Fruit fly (Drosophila melanogaster): ENCODE data around the gene CG13775.

CG13775 gene

DNA sequence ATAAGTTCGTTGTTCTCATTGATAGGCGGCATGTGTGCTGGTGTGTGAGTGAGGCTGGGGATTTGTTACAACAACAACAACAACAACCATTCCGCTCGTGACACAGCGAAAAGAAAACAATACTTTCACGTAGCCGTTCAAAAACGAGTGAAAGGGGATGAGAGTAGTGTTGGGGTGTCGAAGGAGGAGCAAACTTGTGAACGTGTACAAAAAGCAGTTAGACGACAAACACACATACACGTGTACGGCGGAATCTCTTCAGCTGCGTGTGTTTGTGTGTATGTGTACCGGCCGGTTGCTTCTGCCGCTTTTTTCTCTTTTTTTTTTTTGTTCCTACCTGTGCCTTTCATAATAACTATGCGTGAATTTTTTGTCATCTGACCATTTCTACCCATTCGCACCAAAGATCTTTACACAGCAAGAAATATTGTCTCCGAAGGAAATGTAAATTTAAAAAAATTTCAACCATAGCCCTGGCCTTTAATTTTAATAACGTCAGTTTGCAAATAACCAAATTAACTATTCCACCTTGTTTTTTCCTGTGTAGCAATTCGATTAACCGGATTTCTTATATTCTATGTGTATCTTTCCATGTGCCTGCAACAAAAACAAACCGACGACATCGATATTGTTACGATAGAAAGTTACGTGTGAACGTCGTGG lies 34.5 kb downstream of the CG13775 start:
- TF ChIP-seq pad (GFP tag; optimal IDR thresholded peaks at IDR 0.05), result peak; percentile 53
- TF ChIP-seq Mnt (GFP tag; optimal IDR thresholded peaks at IDR 0.05), result peak; percentile 47
- no peak for TF ChIP-seq CG12768 (GFP tag; optimal IDR thresholded peaks at IDR 0.05)
- no peak for TF ChIP-seq CG11617 (GFP tag; optimal IDR thresholded peaks at IDR 0.05)
- no peak for TF ChIP-seq CG1620 (GFP tag; optimal IDR thresholded peaks at IDR 0.05)
- TF ChIP-seq tj (GFP tag; optimal IDR thresholded peaks at IDR 0.05), result no peak
- peak; percentile 84 for TF ChIP-seq cic (GFP tag; optimal IDR thresholded peaks at IDR 0.05)
- TF ChIP-seq Crg-1 (GFP tag; optimal IDR thresholded peaks at IDR 0.05), result no peak
- TF ChIP-seq cnc (optimal IDR thresholded peaks at IDR 0.05), result peak; percentile 75 to 85
- peak; percentile 7 for TF ChIP-seq CG7101 (tag; optimal IDR thresholded peaks at IDR 0.05)

DNA sequence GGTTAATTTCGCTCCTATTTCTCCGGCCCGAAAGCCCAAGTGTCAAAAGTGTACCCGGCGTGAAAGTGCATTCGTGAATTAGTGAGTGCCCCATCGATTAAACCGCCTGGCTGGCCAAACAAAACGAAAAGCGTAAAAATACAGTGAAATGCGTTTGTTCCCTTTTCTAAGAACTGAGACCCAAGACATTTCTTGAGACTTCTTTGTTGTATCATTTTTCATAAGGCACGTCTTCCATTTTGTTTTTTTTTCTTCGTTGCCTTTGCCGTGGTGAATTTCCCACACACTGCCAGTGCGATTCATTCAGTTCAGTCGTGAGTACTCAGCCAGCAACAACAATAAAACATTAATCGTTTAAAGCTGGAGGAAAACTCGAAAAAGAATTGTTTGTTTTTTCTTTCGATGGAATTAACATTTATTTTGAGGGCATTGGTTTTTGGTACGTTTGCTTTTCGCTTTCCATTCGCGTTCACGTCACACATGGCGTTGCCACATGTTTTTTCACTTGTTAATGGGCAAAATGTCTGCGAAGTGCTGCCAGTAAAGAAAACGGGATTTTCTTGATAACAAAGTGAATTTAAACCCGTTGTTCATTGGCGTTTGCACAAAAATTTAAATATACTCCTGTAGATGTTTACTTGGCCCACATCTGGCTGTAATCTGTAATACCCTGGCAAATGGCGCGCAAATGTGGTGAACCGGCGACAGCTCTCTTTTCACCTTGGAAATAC lies 35.2 kb downstream of the CG13775 start:
- TF ChIP-seq CG12768 (GFP tag; optimal IDR thresholded peaks at IDR 0.05) (no peak), CG7101 (tag; optimal IDR thresholded peaks at IDR 0.05) (no peak), kay (GFP tag; ENCODE audit: borderline replicate concordance) (no peak), CG5204 (GFP tag; optimal IDR thresholded peaks at IDR 0.05) (no peak), Crg-1 (GFP tag; optimal IDR thresholded peaks at IDR 0.05) (no peak), pad (GFP tag; optimal IDR thresholded peaks at IDR 0.05) (no peak), CG33017 (tag; optimal IDR thresholded peaks at IDR 0.05) (no peak), CG11617 (GFP tag; optimal IDR thresholded peaks at IDR 0.05) (no peak), CG7045 (GFP tag; optimal IDR thresholded peaks at IDR 0.05) (no peak), cic (GFP tag; optimal IDR thresholded peaks at IDR 0.05) (no peak), CG1620 (GFP tag; optimal IDR thresholded peaks at IDR 0.05) (no peak)

DNA sequence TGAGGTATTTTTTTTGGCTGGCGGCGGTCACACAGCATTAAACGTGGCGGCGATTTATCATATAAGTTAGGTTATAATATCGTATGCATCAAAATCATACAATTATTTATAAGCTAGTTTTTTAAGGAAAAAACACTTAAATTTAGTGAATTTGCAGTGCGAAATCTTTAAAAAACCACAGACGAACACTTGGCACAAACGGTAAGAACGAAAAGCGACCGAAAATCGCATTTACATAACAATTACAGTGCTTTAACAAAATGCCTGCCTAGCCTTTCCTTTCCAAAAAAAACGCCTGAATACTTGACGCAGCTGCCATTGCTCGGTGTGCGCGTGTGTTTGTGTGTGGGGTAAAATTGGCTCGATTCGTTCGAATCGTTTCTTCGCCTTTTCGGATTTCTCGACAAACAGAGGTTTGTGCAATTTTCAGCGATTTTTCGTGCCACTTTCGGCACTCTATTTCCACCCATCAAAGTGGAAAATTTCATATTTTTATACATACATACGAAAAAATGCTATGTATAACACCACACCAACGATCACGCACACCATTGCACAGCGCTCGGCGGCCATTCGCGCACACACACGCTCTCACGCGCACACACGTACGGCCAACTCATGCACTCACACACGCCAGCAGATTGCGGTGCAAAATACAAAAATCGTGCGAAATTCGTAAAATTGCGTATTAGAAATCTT lies 35.9 kb downstream of the CG13775 start, which contains the start of gene Hrb27C:
Gene Hrb27C, plus strand, starts transcription at position 44 of the 699 bp plus-strand sequence.
- TF ChIP-seq tj (GFP tag; optimal IDR thresholded peaks at IDR 0.05), result peak; percentile 46
- peak; percentile 55 for TF ChIP-seq cic (GFP tag; optimal IDR thresholded peaks at IDR 0.05)
- TF ChIP-seq Crg-1 (GFP tag; optimal IDR thresholded peaks at IDR 0.05), result no peak
- peak; percentile 5 for TF ChIP-seq CG12768 (GFP tag; optimal IDR thresholded peaks at IDR 0.05)
- TF ChIP-seq CG14711 (tag; optimal IDR thresholded peaks at IDR 0.05), result no peak
- no peak for TF ChIP-seq ovo (GFP tag; optimal IDR thresholded peaks at IDR 0.05)
- TF ChIP-seq Mnt (GFP tag; optimal IDR thresholded peaks at IDR 0.05), result peak; percentile 45
- no peak for TF ChIP-seq pad (GFP tag; optimal IDR thresholded peaks at IDR 0.05)
- TF ChIP-seq CG7045 (GFP tag; optimal IDR thresholded peaks at IDR 0.05), result no peak
- TF ChIP-seq CG5204 (GFP tag; optimal IDR thresholded peaks at IDR 0.05), result no peak
- TF ChIP-seq bab1 (GFP tag; optimal IDR thresholded peaks at IDR 0.05), result no peak

DNA sequence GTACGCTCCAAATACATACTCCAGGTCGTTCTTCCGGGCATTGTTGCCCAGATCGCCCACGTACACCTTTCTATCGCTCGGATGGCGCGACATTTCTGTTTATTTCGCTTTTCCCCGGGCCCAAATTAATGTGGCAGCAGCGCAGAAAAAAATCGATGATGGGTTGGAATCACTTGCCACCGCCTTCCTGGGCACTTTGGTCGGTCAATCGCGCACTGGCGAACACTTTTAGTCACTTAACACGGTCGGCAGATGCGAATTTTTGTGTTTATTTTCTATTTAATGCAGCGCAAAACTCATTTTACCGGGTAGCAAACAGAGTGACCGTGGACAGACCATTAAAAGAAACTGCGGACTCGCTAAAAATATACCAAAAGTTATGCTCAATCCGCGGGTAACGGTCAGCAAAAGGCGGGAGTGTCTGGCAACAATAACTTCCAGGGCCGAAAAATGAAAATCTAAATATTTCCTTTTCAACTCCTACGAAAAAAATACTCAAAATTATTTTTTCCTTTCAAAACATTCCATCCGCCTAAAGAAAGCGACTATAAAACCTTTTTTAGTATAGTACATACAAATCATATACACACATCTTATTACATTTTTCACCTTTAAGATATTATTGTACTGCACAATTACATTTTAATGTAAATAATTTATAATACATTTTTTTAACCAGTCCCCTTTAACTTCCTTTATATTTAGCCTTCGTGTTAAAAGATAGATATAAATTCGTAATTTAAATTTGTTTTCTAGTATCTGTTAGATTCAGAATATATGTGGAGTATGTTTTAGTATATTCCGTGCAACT lies 36.7 kb downstream of the CG13775 start, which contains the start of gene x16:
Gene x16, minus strand, starts transcription at position 361 of the 811 bp plus-strand sequence.
- TF ChIP-seq CG5204 (GFP tag; optimal IDR thresholded peaks at IDR 0.05) (no peak), pad (GFP tag; optimal IDR thresholded peaks at IDR 0.05) (no peak), CG33017 (tag; optimal IDR thresholded peaks at IDR 0.05) (no peak), tj (GFP tag; optimal IDR thresholded peaks at IDR 0.05) (no peak), CG12768 (GFP tag; optimal IDR thresholded peaks at IDR 0.05) (no peak), bab1 (GFP tag; optimal IDR thresholded peaks at IDR 0.05) (no peak), CG7101 (tag; optimal IDR thresholded peaks at IDR 0.05) (no peak), kay (GFP tag; ENCODE audit: borderline replicate concordance) (no peak), cnc (optimal IDR thresholded peaks at IDR 0.05) (no peak), toe (GFP tag; optimal IDR thresholded peaks at IDR 0.05) (no peak), Clk (GFP tag; optimal IDR thresholded peaks at IDR 0.05) (no peak), cic (GFP tag; optimal IDR thresholded peaks at IDR 0.05) (no peak), ovo (GFP tag; optimal IDR thresholded peaks at IDR 0.05) (no peak), Mnt (GFP tag; optimal IDR thresholded peaks at IDR 0.05) (no peak), CG1620 (GFP tag; optimal IDR thresholded peaks at IDR 0.05) (no peak), Crg-1 (GFP tag; optimal IDR thresholded peaks at IDR 0.05) (no peak), CG7045 (GFP tag; optimal IDR thresholded peaks at IDR 0.05) (no peak), CG11617 (GFP tag; optimal IDR thresholded peaks at IDR 0.05) (no peak), CG14711 (tag; optimal IDR thresholded peaks at IDR 0.05) (no peak), Hr96 (GFP tag; optimal IDR thresholded peaks at IDR 0.05) (no peak)

DNA sequence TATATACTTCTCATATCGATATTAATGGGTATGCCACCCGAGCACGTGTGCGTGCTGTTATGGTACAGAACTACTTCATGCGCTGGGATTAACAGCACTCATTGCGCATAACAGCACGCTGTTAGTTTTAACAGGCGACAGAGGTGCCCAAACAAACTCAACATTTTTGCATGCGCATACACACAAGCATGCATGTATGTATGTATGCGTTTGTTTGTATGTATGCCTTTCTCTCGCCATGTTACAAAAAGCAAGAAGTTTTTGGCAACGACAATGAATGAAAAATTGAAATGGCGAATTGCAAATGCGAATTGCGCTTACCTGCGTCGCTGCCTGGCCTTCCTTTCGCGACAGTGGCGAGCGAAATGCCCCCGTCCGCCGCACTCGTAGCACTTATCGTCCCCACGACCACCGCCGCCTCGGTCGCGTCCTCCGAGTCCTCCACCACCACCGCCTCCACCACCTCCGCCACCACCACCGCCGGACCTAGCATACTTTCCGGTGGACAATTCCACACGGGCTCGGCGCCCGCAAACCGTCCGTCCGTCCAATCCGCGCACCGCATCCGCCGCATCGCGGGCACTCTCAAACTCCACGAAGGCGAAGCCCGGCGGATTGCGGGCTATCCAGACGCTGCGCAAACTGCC lies 37.4 kb downstream of the CG13775 start:
- TF ChIP-seq bab1 (GFP tag; optimal IDR thresholded peaks at IDR 0.05) (no peak), CG11617 (GFP tag; optimal IDR thresholded peaks at IDR 0.05) (peak; percentile 42), toe (GFP tag; optimal IDR thresholded peaks at IDR 0.05) (no peak), Mnt (GFP tag; optimal IDR thresholded peaks at IDR 0.05) (peak; percentile 96), CG7045 (GFP tag; optimal IDR thresholded peaks at IDR 0.05) (peak; percentile 35)
